Worm (Caenorhabditis elegans) whole organism, L1 larva: Measurements from ENCODE around the gene C11G6.2.

ENCODE experiments used
- C16A3.4 ChIP-seq: fragments of 150-350 bp; optimal IDR thresholded peaks from 2 replicates; lab custom pipeline; 2014; ENCODE audit warnings: missing biosample characterization, missing genetic modification characterization
- C34B4.2 ChIP-seq: sonication (generic microtip); optimal IDR thresholded peaks from 2 replicates; lab custom pipeline; 2017; ENCODE audit warnings: mild to moderate bottlenecking, missing genetic modification characterization, missing compliant biosample characterization
- F16B12.6 ChIP-seq: fragments of 150-350 bp; optimal IDR thresholded peaks from 2 replicates; lab custom pipeline; 2014; ENCODE audit warnings: missing biosample characterization, missing genetic modification characterization
- Y116A8C.19 ChIP-seq: sonication (generic microtip); optimal IDR thresholded peaks from 2 replicates; lab custom pipeline; 2016; ENCODE audit warnings: missing compliant biosample characterization, missing genetic modification characterization, borderline replicate concordance
- aha-1 ChIP-seq: fragments of 150-350 bp; optimal IDR thresholded peaks from 2 replicates; lab custom pipeline; 2014; ENCODE audit warnings: missing biosample characterization, missing genetic modification characterization
- alr-1 ChIP-seq: fragments of 200-800 bp; sonication (Bioruptor generic); optimal IDR thresholded peaks from 2 replicates; lab custom pipeline; 2018; ENCODE audit warnings: borderline replicate concordance, mild to moderate bottlenecking, missing genetic modification characterization, missing compliant biosample characterization
- blmp-1 ChIP-seq: fragments of 150-350 bp; optimal IDR thresholded peaks from 2 replicates; lab custom pipeline; 2014; ENCODE audit warnings: missing biosample characterization, missing genetic modification characterization
- ces-1 ChIP-seq: fragments of 150-350 bp; optimal IDR thresholded peaks from 2 replicates; lab custom pipeline; 2014; ENCODE audit warnings: missing biosample characterization, missing genetic modification reagents, missing genetic modification characterization
- dsc-1 ChIP-seq: sonication (generic microtip); optimal IDR thresholded peaks from 2 replicates; lab custom pipeline; 2016; ENCODE audit warnings: mild to moderate bottlenecking, missing genetic modification characterization, missing compliant biosample characterization
- efl-1 ChIP-seq, 4 experiments: fragments of 150-350 bp; optimal IDR thresholded peaks in 3 of 4; peaks in 1 of 4; 1 replicate in 1 of 4; 2 replicates in 3 of 4; lab custom pipeline; 2014; ENCODE audit warnings: missing biosample characterization in 2 of 4, missing genetic modification characterization in 2 of 4, missing genetic modification reagents in 2 of 4
- efl-3 ChIP-seq: fragments of 200-800 bp; sonication (Bioruptor generic); optimal IDR thresholded peaks from 2 replicates; lab custom pipeline; 2018; ENCODE audit warnings: mild to moderate bottlenecking, missing genetic modification characterization, missing compliant biosample characterization
- elt-2 ChIP-seq: sonication (generic microtip); optimal IDR thresholded peaks from 2 replicates; lab custom pipeline; 2016; ENCODE audit warnings: missing genetic modification characterization, mild to moderate bottlenecking, inconsistent platforms, missing compliant biosample characterization, missing genetic modification reagents
- elt-3 ChIP-seq, 6 experiments: fragments of 150-350 bp in 1 of 6; sonication (generic microtip); optimal IDR thresholded peaks; 2 replicates each; lab custom pipeline; 2017 to 2018; ENCODE audit warnings: missing biosample characterization in 6 of 6, missing genetic modification characterization in 6 of 6, inconsistent platforms in 1 of 6
- ets-5 ChIP-seq: fragments of 200-800 bp; sonication (Bioruptor generic); IDR thresholded peaks from 2 replicates; pipeline ENCODE4 v1.3.6; 2022; ENCODE audit warnings: missing genetic modification characterization, missing compliant biosample characterization
- fkh-10 ChIP-seq: sonication (generic microtip); optimal IDR thresholded peaks from 2 replicates; lab custom pipeline; 2017; ENCODE audit warnings: missing biosample characterization, missing genetic modification reagents, missing genetic modification characterization
- fkh-8 ChIP-seq: sonication (generic microtip); optimal IDR thresholded peaks from 2 replicates; lab custom pipeline; 2016; ENCODE audit warnings: mild to moderate bottlenecking, missing genetic modification characterization, missing compliant biosample characterization
- fos-1 ChIP-seq: fragments of 150-350 bp; optimal IDR thresholded peaks from 2 replicates; lab custom pipeline; 2014; ENCODE audit warnings: missing biosample characterization, missing genetic modification characterization
- grh-1 ChIP-seq: fragments of 200-800 bp; sonication (Bioruptor generic); IDR thresholded peaks from 2 replicates; pipeline ENCODE4 v1.3.6; 2022; ENCODE audit warnings: missing genetic modification reagents, missing genetic modification characterization, missing compliant biosample characterization
- hlh-17 ChIP-seq: fragments of 200-800 bp; sonication (Bioruptor generic); optimal IDR thresholded peaks from 2 replicates; lab custom pipeline; 2018; ENCODE audit warnings: missing genetic modification characterization, mild to moderate bottlenecking, missing compliant biosample characterization, moderate library complexity, borderline replicate concordance
- hlh-4 ChIP-seq: sonication (generic microtip); optimal IDR thresholded peaks from 2 replicates; lab custom pipeline; 2016; ENCODE audit warnings: mild to moderate bottlenecking, missing genetic modification characterization, missing compliant biosample characterization
- hpl-2 ChIP-seq: fragments of 150-350 bp; optimal IDR thresholded peaks from 2 replicates; lab custom pipeline; 2014; ENCODE audit warnings: missing biosample characterization, missing genetic modification reagents, missing genetic modification characterization
- irx-1 ChIP-seq: sonication (generic microtip); optimal IDR thresholded peaks from 2 replicates; lab custom pipeline; 2016; ENCODE audit warnings: missing genetic modification characterization, missing compliant biosample characterization
- lin-14 ChIP-seq: fragments of 200-800 bp; sonication (Bioruptor generic); optimal IDR thresholded peaks from 2 replicates; lab custom pipeline; 2018; ENCODE audit warnings: mild to moderate bottlenecking, missing genetic modification characterization, moderate library complexity, missing compliant biosample characterization
- lir-3 ChIP-seq: sonication (generic microtip); optimal IDR thresholded peaks from 2 replicates; lab custom pipeline; 2016; ENCODE audit warnings: mild to moderate bottlenecking, missing genetic modification characterization, moderate library complexity, missing compliant biosample characterization; ENCODE audit not compliant: poor library complexity
- mab-9 ChIP-seq: fragments of 200-800 bp; sonication (Bioruptor generic); IDR thresholded peaks from 2 replicates; pipeline ENCODE4 v1.3.6; 2022; ENCODE audit warnings: missing genetic modification reagents, missing genetic modification characterization, missing compliant biosample characterization
- nhr-11 ChIP-seq: fragments of 150-350 bp; optimal IDR thresholded peaks from 2 replicates; lab custom pipeline; 2014; ENCODE audit warnings: missing biosample characterization, missing genetic modification characterization
- nhr-12 ChIP-seq: sonication (generic microtip); optimal IDR thresholded peaks from 2 replicates; lab custom pipeline; 2017; ENCODE audit warnings: missing biosample characterization, missing genetic modification characterization
- nhr-20 ChIP-seq: sonication (generic microtip); optimal IDR thresholded peaks from 2 replicates; lab custom pipeline; 2016; ENCODE audit warnings: mild to moderate bottlenecking, missing genetic modification characterization, missing compliant biosample characterization
- nhr-237 ChIP-seq: fragments of 150-350 bp; optimal IDR thresholded peaks from 2 replicates; lab custom pipeline; 2014; ENCODE audit warnings: missing biosample characterization, missing genetic modification characterization
- nhr-28 ChIP-seq: fragments of 150-350 bp; optimal IDR thresholded peaks from 2 replicates; lab custom pipeline; 2014; ENCODE audit warnings: missing biosample characterization, missing genetic modification characterization
- nhr-47 ChIP-seq: sonication (generic microtip); optimal IDR thresholded peaks from 2 replicates; lab custom pipeline; 2016; ENCODE audit warnings: mild to moderate bottlenecking, missing genetic modification characterization, moderate library complexity, missing compliant biosample characterization
- nhr-85 ChIP-seq: sonication (generic microtip); peaks from one replicate; lab custom pipeline; 2016; ENCODE audit warnings: missing genetic modification characterization, inconsistent platforms, missing compliant biosample characterization
- snpc-4 ChIP-seq: fragments of 150-350 bp; optimal IDR thresholded peaks from 2 replicates; lab custom pipeline; 2014; ENCODE audit warnings: missing biosample characterization, missing genetic modification characterization
- sox-4 ChIP-seq: sonication (generic microtip); optimal IDR thresholded peaks from 2 replicates; lab custom pipeline; 2016; ENCODE audit warnings: missing genetic modification characterization, missing compliant biosample characterization
- sptf-1 ChIP-seq: fragments of 150-350 bp; optimal IDR thresholded peaks from 2 replicates; lab custom pipeline; 2014; ENCODE audit warnings: missing biosample characterization, missing genetic modification characterization
- swsn-7 ChIP-seq: sonication (generic microtip); optimal IDR thresholded peaks from 2 replicates; lab custom pipeline; 2016; ENCODE audit warnings: missing genetic modification characterization, missing compliant biosample characterization
- tbx-2 ChIP-seq: sonication (generic microtip); optimal IDR thresholded peaks from 2 replicates; lab custom pipeline; 2016; ENCODE audit warnings: missing genetic modification characterization, missing compliant biosample characterization
- unc-130 ChIP-seq: fragments of 150-350 bp; optimal IDR thresholded peaks from 2 replicates; lab custom pipeline; 2017; ENCODE audit warnings: missing biosample characterization, missing genetic modification characterization, inconsistent platforms
- unc-30 ChIP-seq: sonication (generic microtip); optimal IDR thresholded peaks from 2 replicates; lab custom pipeline; 2017; ENCODE audit warnings: missing biosample characterization, missing genetic modification characterization
- unc-62 ChIP-seq: fragments of 150-350 bp; optimal IDR thresholded peaks from 2 replicates; lab custom pipeline; 2014; ENCODE audit warnings: missing biosample characterization, missing genetic modification reagents, missing genetic modification characterization
- unc-86 ChIP-seq: sonication (generic microtip); optimal IDR thresholded peaks from 2 replicates; lab custom pipeline; 2016; ENCODE audit warnings: missing genetic modification characterization, missing compliant biosample characterization
- zag-1 ChIP-seq: fragments of 150-350 bp; optimal IDR thresholded peaks from 2 replicates; lab custom pipeline; 2014; ENCODE audit warnings: missing biosample characterization, missing genetic modification characterization
- ztf-4 ChIP-seq: fragments of 150-350 bp; optimal IDR thresholded peaks from 2 replicates; lab custom pipeline; 2014; ENCODE audit warnings: missing biosample characterization, missing genetic modification characterization

C11G6.2 gene

ce11 chrX:16336940-16337339 is 8.5 kb downstream of the C11G6.2 start:
- TF ChIP-seq snpc-4 (tag; lab: Kevin White, UChicago) (peak; percentile 50), irx-1 (no peak)

ce11 chrX:16337399-16337798 is 9.0 kb downstream of the C11G6.2 start:
- TF ChIP-seq lin-14, result peak; percentile 0
- no peak for TF ChIP-seq unc-30 (tag; lab: Kevin White, UChicago)
- TF ChIP-seq dsc-1 (tag; lab: Kevin White, UChicago), result no peak
- TF ChIP-seq zag-1 (tag; lab: Kevin White, UChicago), result no peak
- no peak for TF ChIP-seq tbx-2 (tag; lab: Kevin White, UChicago)
- TF ChIP-seq nhr-11 (tag; lab: Kevin White, UChicago), result no peak
- TF ChIP-seq efl-1 (optimal IDR thresholded peaks at IDR 0.05; lab: Kevin White, UChicago), result no peak
- no peak for TF ChIP-seq efl-1 (GFP tag; optimal IDR thresholded peaks at IDR 0.05 in 1 of 2; lab: Kevin White, UChicago)
- TF ChIP-seq elt-2 (tag; lab: Kevin White, UChicago), result peak; percentile 39
- TF ChIP-seq nhr-85 (tag; lab: Kevin White, UChicago), result no peak
- TF ChIP-seq, all 84 proteins: peak for 2

DNA sequence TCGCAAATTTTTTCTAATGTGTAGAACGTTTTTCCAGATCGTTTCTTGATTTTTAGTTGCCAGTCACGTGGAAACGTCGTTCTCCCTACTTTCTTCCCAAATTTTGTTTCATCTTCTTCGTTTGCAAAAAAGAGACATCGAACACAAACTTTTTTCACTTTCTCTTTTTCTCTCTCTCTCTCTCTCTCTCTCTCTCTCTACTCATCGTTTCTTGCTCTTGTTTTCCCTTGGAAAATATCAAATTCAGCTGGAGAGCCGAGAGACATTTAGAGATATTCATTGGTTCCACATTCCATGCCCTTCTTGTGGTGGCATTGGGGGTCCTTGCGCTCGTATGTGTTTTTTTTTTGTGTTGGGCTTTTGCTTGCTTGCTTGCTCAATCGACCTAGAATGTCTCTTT is 10.8 kb downstream of the C11G6.2 start:
- TF ChIP-seq mab-9 (GFP tag; lab: Robert Waterston, UW), result no peak
- TF ChIP-seq efl-3 (GFP tag; lab: Kevin White, UChicago), result no peak
- peak; percentile 79 for TF ChIP-seq dsc-1 (tag; lab: Kevin White, UChicago)
- peak; percentile 47 for TF ChIP-seq lin-14
- no peak for TF ChIP-seq fkh-10 (GFP tag; lab: Kevin White, UChicago)
- TF ChIP-seq nhr-237 (tag; lab: Kevin White, UChicago), result no peak
- peak; percentile 4 for TF ChIP-seq unc-86 (tag; lab: Kevin White, UChicago)

DNA sequence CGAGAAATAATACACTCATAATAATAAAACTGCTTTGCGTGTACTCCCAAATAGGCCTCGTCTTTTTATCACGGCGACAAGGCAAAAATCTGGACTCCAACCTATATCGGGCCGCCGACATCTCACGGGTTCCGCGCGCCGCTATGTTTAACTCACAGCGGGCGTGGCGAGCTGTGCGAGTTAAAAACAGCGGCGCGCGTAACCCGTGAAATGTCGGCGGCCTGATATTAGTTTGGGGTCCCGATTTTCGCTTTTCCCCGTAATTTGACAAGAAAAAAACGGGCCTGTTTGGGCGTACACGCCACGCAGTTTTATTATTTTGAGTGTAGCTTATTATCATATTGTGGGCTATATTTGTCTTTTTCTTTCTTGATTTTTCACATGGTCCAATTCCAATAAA is 13.4 kb downstream of the C11G6.2 start:
- TF ChIP-seq dsc-1 (tag; lab: Kevin White, UChicago) (no peak), snpc-4 (tag; lab: Kevin White, UChicago) (peak; percentile 77), sptf-1 (tag; lab: Kevin White, UChicago) (no peak), nhr-47 (no peak)

ce11 chrX:16342256-16342655 is 13.8 kb downstream of the C11G6.2 start:
- TF ChIP-seq sox-4 (tag; lab: Kevin White, UChicago) (no peak), efl-3 (GFP tag; lab: Kevin White, UChicago) (no peak), hlh-4 (tag; lab: Kevin White, UChicago) (no peak), hlh-17 (GFP tag; lab: Kevin White, UChicago) (no peak), mab-9 (GFP tag; lab: Robert Waterston, UW) (no peak), ces-1 (GFP tag; lab: Kevin White, UChicago) (no peak), lir-3 (tag; lab: Kevin White, UChicago) (no peak), hpl-2 (GFP tag; lab: Kevin White, UChicago) (no peak), unc-62 (GFP tag; lab: Kevin White, UChicago) (no peak), elt-3 (tag; optimal IDR thresholded peaks at IDR 0.05; lab: Kevin White, UChicago) (no peak), unc-130 (tag; lab: Kevin White, UChicago) (no peak), alr-1 (tag; lab: Kevin White, UChicago) (no peak), nhr-237 (tag; lab: Kevin White, UChicago) (no peak), C16A3.4 (tag; lab: Kevin White, UChicago) (no peak), lin-14 (peak; percentile 50), fkh-8 (tag; lab: Kevin White, UChicago) (peak; percentile 12), blmp-1 (tag; lab: Kevin White, UChicago) (no peak), nhr-12 (tag; lab: Kevin White, UChicago) (no peak), C34B4.2 (tag; lab: Kevin White, UChicago) (no peak), zag-1 (tag; lab: Kevin White, UChicago) (no peak), unc-86 (tag; lab: Kevin White, UChicago) (peak; percentile 2), fos-1 (no peak), F16B12.6 (tag; lab: Kevin White, UChicago) (no peak), nhr-28 (no peak), dsc-1 (tag; lab: Kevin White, UChicago) (no peak), nhr-20 (no peak), Y116A8C.19 (tag; lab: Kevin White, UChicago) (no peak), ets-5 (GFP tag; lab: Robert Waterston, UW) (no peak), aha-1 (no peak), grh-1 (GFP tag; lab: Robert Waterston, UW) (no peak), efl-1 (optimal IDR thresholded peaks at IDR 0.05; lab: Kevin White, UChicago) (no peak), efl-1 (GFP tag; optimal IDR thresholded peaks at IDR 0.05 in 1 of 2; lab: Kevin White, UChicago) (no peak), ztf-4 (tag; lab: Kevin White, UChicago) (no peak), tbx-2 (tag; lab: Kevin White, UChicago) (no peak), swsn-7 (tag; lab: Kevin White, UChicago) (peak; percentile 15)
